Fruit fly (Drosophila melanogaster) whole organism, embryonic: ENCODE measurements around the gene sbr.

Source experiments
- Adf1 ChIP-seq: fragments of 200-800 bp; sonication (Bioruptor generic); IDR thresholded peaks from 2 replicates; pipeline ENCODE4 v1.3.6; 2022; ENCODE audit warnings: missing biosample characterization, missing genetic modification characterization
- Atf6 ChIP-seq: fragments of 200-800 bp; sonication (Bioruptor generic); IDR thresholded peaks from 2 replicates; pipeline ENCODE4 v1.3.6; 2022; ENCODE audit warnings: missing biosample characterization, missing genetic modification characterization
- BtbVII ChIP-seq: fragments of 200-800 bp; sonication (Bioruptor generic); optimal IDR thresholded peaks from 3 replicates; lab custom pipeline; 2017; ENCODE audit warnings: missing biosample characterization, mild to moderate bottlenecking, missing genetic modification characterization
- CG13894 ChIP-seq: fragments of 200-800 bp; sonication (Bioruptor generic); optimal IDR thresholded peaks from 3 replicates; lab custom pipeline; 2018; ENCODE audit warnings: missing biosample characterization, mild to moderate bottlenecking, missing genetic modification characterization, moderate library complexity
- CG15514 ChIP-seq: fragments of 200-800 bp; sonication (Bioruptor generic); optimal IDR thresholded peaks from 3 replicates; lab custom pipeline; 2017; ENCODE audit warnings: missing biosample characterization, missing genetic modification characterization, mild to moderate bottlenecking, moderate library complexity, missing genetic modification reagents
- CG17359 ChIP-seq: fragments of 200-800 bp; sonication (Bioruptor generic); optimal IDR thresholded peaks from 3 replicates; lab custom pipeline; 2018; ENCODE audit warnings: missing biosample characterization, mild to moderate bottlenecking, missing genetic modification characterization, moderate library complexity
- CG2116 ChIP-seq: fragments of 200-800 bp; sonication (Bioruptor generic); optimal IDR thresholded peaks from 3 replicates; lab custom pipeline; 2018; ENCODE audit warnings: missing biosample characterization, mild to moderate bottlenecking, missing genetic modification characterization
- CG2129 ChIP-seq: fragments of 200-800 bp; sonication (Bioruptor generic); IDR thresholded peaks from 2 replicates; pipeline ENCODE4 v1.3.6; 2022; ENCODE audit warnings: missing biosample characterization, missing genetic modification characterization; ENCODE audit not compliant: partially characterized antibody
- CG30431 ChIP-seq: fragments of 200-800 bp; sonication (Bioruptor generic); optimal IDR thresholded peaks from 2 replicates; lab custom pipeline; 2017; ENCODE audit warnings: missing biosample characterization, missing genetic modification characterization
- CG31388 ChIP-seq: fragments of 200-800 bp; sonication (Bioruptor generic); optimal IDR thresholded peaks from 2 replicates; lab custom pipeline; 2016; ENCODE audit warnings: missing biosample characterization, missing genetic modification characterization
- CG43689 ChIP-seq: fragments of 200-800 bp; sonication (Bioruptor generic); IDR thresholded peaks from 2 replicates; pipeline ENCODE4 v1.3.6; 2022; ENCODE audit warnings: missing biosample characterization, missing genetic modification characterization
- CG4854 ChIP-seq: fragments of 200-800 bp; sonication (Bioruptor generic); optimal IDR thresholded peaks from 2 replicates; lab custom pipeline; 2016; ENCODE audit warnings: missing biosample characterization, missing genetic modification characterization, inconsistent platforms
- CG6272 ChIP-seq: fragments of 200-800 bp; sonication (Bioruptor generic); IDR thresholded peaks from 2 replicates; pipeline ENCODE4 v1.3.6; 2022; ENCODE audit warnings: missing biosample characterization, missing genetic modification characterization
- CG7839 ChIP-seq: fragments of 200-800 bp; sonication (Bioruptor generic); optimal IDR thresholded peaks from 3 replicates; lab custom pipeline; 2018; ENCODE audit warnings: missing biosample characterization, mild to moderate bottlenecking, missing genetic modification characterization, moderate library complexity
- CG7987 ChIP-seq: fragments of 200-800 bp; sonication (Bioruptor generic); optimal IDR thresholded peaks from 2 replicates; lab custom pipeline; 2018; ENCODE audit warnings: missing biosample characterization, mild to moderate bottlenecking, missing genetic modification characterization, moderate library complexity
- CG9727 ChIP-seq: fragments of 200-800 bp; sonication (Bioruptor generic); optimal IDR thresholded peaks from 3 replicates; lab custom pipeline; 2017; ENCODE audit warnings: missing biosample characterization, mild to moderate bottlenecking, missing genetic modification characterization
- Camta ChIP-seq: fragments of 200-800 bp; sonication (Bioruptor generic); optimal IDR thresholded peaks from 2 replicates; lab custom pipeline; 2016; ENCODE audit warnings: missing biosample characterization, missing genetic modification characterization
- Chrac-16 ChIP-seq: fragments of 200-800 bp; sonication (Bioruptor generic); optimal IDR thresholded peaks from 3 replicates; lab custom pipeline; 2016; ENCODE audit warnings: missing biosample characterization, missing genetic modification characterization
- D19A ChIP-seq: fragments of 200-800 bp; optimal IDR thresholded peaks from 3 replicates; lab custom pipeline; 2019; ENCODE audit warnings: missing biosample characterization, mild to moderate bottlenecking, missing genetic modification characterization, moderate library complexity
- D19B ChIP-seq: fragments of 200-800 bp; sonication (Bioruptor generic); optimal IDR thresholded peaks from 2 replicates; lab custom pipeline; 2017; ENCODE audit warnings: missing biosample characterization, mild to moderate bottlenecking, missing genetic modification characterization
- Dek ChIP-seq: fragments of 200-800 bp; sonication (Bioruptor generic); optimal IDR thresholded peaks from 3 replicates; lab custom pipeline; 2019; ENCODE audit warnings: missing biosample characterization, mild to moderate bottlenecking, missing genetic modification characterization, moderate library complexity
- Doc2 ChIP-seq: fragments of 200-800 bp; sonication (Bioruptor generic); IDR thresholded peaks from 2 replicates; pipeline ENCODE4 v1.3.6; 2022; ENCODE audit warnings: missing biosample characterization, missing genetic modification characterization
- Doc3 ChIP-seq: fragments of 200-800 bp; sonication (Bioruptor generic); IDR thresholded peaks from 3 replicates; pipeline ENCODE4 v1.3.6; 2022; ENCODE audit warnings: missing biosample characterization, missing genetic modification characterization; ENCODE audit not compliant: partially characterized antibody
- ERR ChIP-seq: fragments of 200-800 bp; sonication (Bioruptor generic); optimal IDR thresholded peaks from 2 replicates; lab custom pipeline; 2016; ENCODE audit warnings: missing biosample characterization, missing genetic modification characterization
- Elba2 ChIP-seq: fragments of 200-800 bp; sonication (Bioruptor generic); optimal IDR thresholded peaks from 3 replicates; lab custom pipeline; 2016; ENCODE audit warnings: missing biosample characterization, missing genetic modification characterization
- Hr51 ChIP-seq, 2 experiments: fragments of 200-800 bp; sonication (Bioruptor generic); optimal IDR thresholded peaks; 2 replicates in 1 of 2; 3 replicates in 1 of 2; lab custom pipeline; 2016 to 2018; ENCODE audit warnings: missing biosample characterization in 2 of 2, missing genetic modification characterization in 2 of 2, mild to moderate bottlenecking in 1 of 2, moderate library complexity in 1 of 2
- Hsf ChIP-seq: fragments of 200-800 bp; sonication (Bioruptor generic); optimal IDR thresholded peaks from 3 replicates; lab custom pipeline; 2016; ENCODE audit warnings: missing biosample characterization, missing genetic modification characterization
- MBD-R2 ChIP-seq: fragments of 200-800 bp; sonication (Bioruptor generic); IDR thresholded peaks from 2 replicates; pipeline ENCODE4 v1.3.6; 2022; ENCODE audit warnings: missing biosample characterization, missing genetic modification characterization
- Med ChIP-seq: fragments of 200-800 bp; sonication (Bioruptor generic); peaks from one replicate; lab custom pipeline; 2016; ENCODE audit warnings: missing biosample characterization, missing genetic modification characterization, mild to moderate bottlenecking, inconsistent platforms, moderate library complexity
- Nf-YA ChIP-seq: fragments of 200-800 bp; sonication (Bioruptor generic); IDR thresholded peaks from 2 replicates; pipeline ENCODE4 v1.3.6; 2022; ENCODE audit warnings: missing biosample characterization, missing genetic modification characterization
- Oaz ChIP-seq: fragments of 200-800 bp; sonication (Bioruptor generic); IDR thresholded peaks from 2 replicates; pipeline ENCODE4 v1.3.6; 2022; ENCODE audit warnings: missing biosample characterization, missing genetic modification characterization
- Rx ChIP-seq: fragments of 200-800 bp; sonication (Bioruptor generic); IDR thresholded peaks from 2 replicates; pipeline ENCODE4 v1.3.6; 2022; ENCODE audit warnings: missing biosample characterization, missing genetic modification characterization
- Sry-β ChIP-seq: fragments of 200-800 bp; sonication (Bioruptor generic); optimal IDR thresholded peaks from 2 replicates; lab custom pipeline; 2018; ENCODE audit warnings: missing biosample characterization, mild to moderate bottlenecking, missing genetic modification characterization, moderate library complexity
- Taf1 ChIP-seq: fragments of 200-800 bp; sonication (Bioruptor generic); IDR thresholded peaks from 2 replicates; pipeline ENCODE4 v1.3.6; 2022; ENCODE audit warnings: missing biosample characterization, missing genetic modification characterization
- Vsx1 ChIP-seq: fragments of 200-800 bp; sonication (Bioruptor generic); optimal IDR thresholded peaks from 2 replicates; lab custom pipeline; 2017; ENCODE audit warnings: missing biosample characterization, mild to moderate bottlenecking, missing genetic modification characterization, missing genetic modification reagents
- aop ChIP-seq: fragments of 200-800 bp; sonication (Bioruptor generic); IDR thresholded peaks from 2 replicates; pipeline ENCODE4 v1.3.6; 2022; ENCODE audit warnings: missing biosample characterization, missing genetic modification characterization
- caup ChIP-seq: fragments of 200-800 bp; sonication (Bioruptor generic); optimal IDR thresholded peaks from 3 replicates; lab custom pipeline; 2017; ENCODE audit warnings: missing biosample characterization, mild to moderate bottlenecking, missing genetic modification characterization, moderate library complexity; ENCODE audit not compliant: severe bottlenecking
- cwo ChIP-seq: fragments of 200-800 bp; sonication (Bioruptor generic); optimal IDR thresholded peaks from 3 replicates; lab custom pipeline; 2017; ENCODE audit warnings: missing biosample characterization, missing genetic modification characterization, mild to moderate bottlenecking, moderate library complexity, missing genetic modification reagents
- disco-r ChIP-seq: fragments of 200-800 bp; sonication (Bioruptor generic); optimal IDR thresholded peaks from 2 replicates; lab custom pipeline; 2016; ENCODE audit warnings: missing biosample characterization, missing genetic modification characterization
- dysf ChIP-seq: fragments of 200-800 bp; sonication (Bioruptor generic); IDR thresholded peaks from 3 replicates; pipeline ENCODE4 v1.3.6; 2022; ENCODE audit warnings: missing biosample characterization, missing genetic modification characterization
- ewg ChIP-seq: fragments of 200-800 bp; sonication (Bioruptor generic); optimal IDR thresholded peaks from 3 replicates; lab custom pipeline; 2017; ENCODE audit warnings: mild to moderate bottlenecking, missing biosample characterization, missing genetic modification reagents, missing genetic modification characterization
- gem ChIP-seq: fragments of 200-800 bp; sonication (Bioruptor generic); optimal IDR thresholded peaks from 2 replicates; lab custom pipeline; 2019; ENCODE audit warnings: missing biosample characterization, mild to moderate bottlenecking, missing genetic modification characterization, moderate library complexity
- hth ChIP-seq: fragments of >200 bp; optimal IDR thresholded peaks from 2 replicates; lab custom pipeline; 2017; ENCODE audit warnings: inconsistent platforms
- maf-S ChIP-seq: fragments of 200-800 bp; sonication (Bioruptor generic); optimal IDR thresholded peaks from 2 replicates; lab custom pipeline; 2016; ENCODE audit warnings: missing biosample characterization, missing genetic modification characterization
- nerfin-1 ChIP-seq: fragments of 200-800 bp; sonication (Bioruptor generic); optimal IDR thresholded peaks from 3 replicates; lab custom pipeline; 2019; ENCODE audit warnings: missing biosample characterization, mild to moderate bottlenecking, missing genetic modification characterization, moderate library complexity
- p53 ChIP-seq: fragments of 200-800 bp; sonication (Bioruptor generic); optimal IDR thresholded peaks from 2 replicates; lab custom pipeline; 2016; ENCODE audit warnings: missing biosample characterization, missing genetic modification characterization
- sna ChIP-seq: fragments of 200-800 bp; sonication (Bioruptor generic); IDR thresholded peaks from 2 replicates; pipeline ENCODE4 v1.3.6; 2022; ENCODE audit warnings: missing biosample characterization, missing genetic modification characterization; ENCODE audit not compliant: partially characterized antibody
- sob ChIP-seq: fragments of 200-800 bp; sonication (Bioruptor generic); IDR thresholded peaks from 2 replicates; pipeline ENCODE4 v1.3.6; 2022; ENCODE audit warnings: missing biosample characterization, missing genetic modification characterization
- stwl ChIP-seq: fragments of 200-800 bp; sonication (Bioruptor generic); optimal IDR thresholded peaks from 3 replicates; lab custom pipeline; 2018; ENCODE audit warnings: missing biosample characterization, mild to moderate bottlenecking, missing genetic modification characterization, moderate library complexity
- trem ChIP-seq: fragments of 200-800 bp; optimal IDR thresholded peaks from 3 replicates; lab custom pipeline; 2019; ENCODE audit warnings: missing biosample characterization, mild to moderate bottlenecking, missing genetic modification characterization, moderate library complexity

The sbr gene

dm6 chrX:10806718-10807412, 40.0 kb downstream of the sbr start (continued):
- TF ChIP-seq MBD-R2 (GFP tag; lab: Robert Waterston, UW) (peak; percentile 10; the same call in 1 of the 2 replicates), D19B (GFP tag; lab: Kevin White, UChicago) (no peak), CG13894 (tag; lab: Kevin White, UChicago) (no peak), CG30431 (no peak), Hr51 (GFP tag; optimal IDR thresholded peaks at IDR 0.05; lab: Kevin White, UChicago) (peak in 1 of 2 experiments; percentile 11), CG43689 (GFP tag; lab: Robert Waterston, UW) (no peak), Elba2 (GFP tag; lab: Kevin White, UChicago) (peak; percentile 71), gem (peak; percentile 8), BtbVII (GFP tag; lab: Kevin White, UChicago) (no peak), Doc3 (GFP tag; lab: Robert Waterston, UW) (no peak), CG15514 (GFP tag; lab: Kevin White, UChicago) (no peak), CG4854 (GFP tag; lab: Kevin White, UChicago) (no peak), Dek (tag; lab: Kevin White, UChicago) (no peak), Doc2 (GFP tag; lab: Robert Waterston, UW) (no peak), CG2129 (GFP tag; lab: Robert Waterston, UW) (no peak), Oaz (GFP tag; lab: Robert Waterston, UW) (no peak), D19A (tag; lab: Kevin White, UChicago) (no peak), hth (lab: Kevin White, UChicago) (no peak), dysf (GFP tag; lab: Robert Waterston, UW) (no peak), Camta (no peak), Sry-β (GFP tag; lab: Kevin White, UChicago) (no peak), sna (GFP tag; lab: Robert Waterston, UW) (no peak), Vsx1 (GFP tag; lab: Kevin White, UChicago) (no peak), CG7839 (tag; lab: Kevin White, UChicago) (no peak), trem (tag; lab: Kevin White, UChicago) (no peak), CG6272 (GFP tag; lab: Robert Waterston, UW) (no peak), CG7987 (GFP tag; lab: Kevin White, UChicago) (peak; percentile 6), Hsf (GFP tag; lab: Kevin White, UChicago) (no peak), Med (GFP tag; lab: Kevin White, UChicago) (peak; percentile 73), stwl (peak; percentile 1), p53 (GFP tag; lab: Kevin White, UChicago) (no peak), Nf-YA (GFP tag; lab: Robert Waterston, UW) (no peak), cwo (GFP tag; lab: Kevin White, UChicago) (no peak), ERR (GFP tag; lab: Kevin White, UChicago) (no peak), Atf6 (GFP tag; lab: Robert Waterston, UW) (peak; percentile 29; the same call in 1 of the 2 replicates), Adf1 (GFP tag; lab: Robert Waterston, UW) (no peak), maf-S (GFP tag; lab: Kevin White, UChicago) (no peak), CG17359 (tag; lab: Kevin White, UChicago) (no peak), CG2116 (GFP tag; lab: Kevin White, UChicago) (no peak), disco-r (GFP tag; lab: Kevin White, UChicago) (no peak), sob (GFP tag; lab: Robert Waterston, UW) (no peak), aop (GFP tag; lab: Robert Waterston, UW) (no peak), Taf1 (no peak), Rx (GFP tag; lab: Robert Waterston, UW) (no peak), ewg (GFP tag; lab: Kevin White, UChicago) (no peak), caup (GFP tag; lab: Kevin White, UChicago) (no peak), CG31388 (no peak), nerfin-1 (no peak), CG9727 (GFP tag; lab: Kevin White, UChicago) (no peak), Chrac-16 (GFP tag; lab: Kevin White, UChicago) (no peak)
